Fruit fly (Drosophila melanogaster): ENCODE data around the gene CG31221.

The CG31221 gene

dm6 chr3R:19467464-19467863, 55.0 kb downstream of the CG31221 start (continued):
- TF ChIP-seq CG11247 (GFP tag; IDR thresholded peaks at IDR 0.05) (no peak), abd-A (tag; optimal IDR thresholded peaks at IDR 0.05) (no peak), E2f1 (GFP tag; IDR thresholded peaks at IDR 0.05) (peak; percentile 18; the same call in 1 of the 2 replicates), BEAF-32 (GFP tag; optimal IDR thresholded peaks at IDR 0.05) (no peak), CG13424 (tag; optimal IDR thresholded peaks at IDR 0.05) (no peak), CG9797 (GFP tag; optimal IDR thresholded peaks at IDR 0.05) (no peak), Bdp1 (GFP tag; optimal IDR thresholded peaks at IDR 0.05) (no peak), Ets97D (GFP tag; optimal IDR thresholded peaks at IDR 0.05) (no peak), tna (GFP tag; IDR thresholded peaks at IDR 0.05; ENCODE audit: partially characterized antibody) (no peak), lov (optimal IDR thresholded peaks at IDR 0.05) (no peak), lov (GFP tag; IDR thresholded peaks at IDR 0.05) (no peak), Hsf (GFP tag; optimal IDR thresholded peaks at IDR 0.05) (no peak), CG14710 (tag; optimal IDR thresholded peaks at IDR 0.05) (no peak), nerfin-2 (GFP tag; IDR thresholded peaks at IDR 0.05; ENCODE audit: partially characterized antibody) (no peak), CG10147 (GFP tag; optimal IDR thresholded peaks at IDR 0.05) (no peak), CG12071 (GFP tag; optimal IDR thresholded peaks at IDR 0.05) (peak; percentile 52), Nf-YB (GFP tag; optimal IDR thresholded peaks at IDR 0.05) (no peak)

- TF ChIP-seq CG1024 (GFP tag; IDR thresholded peaks at IDR 0.05), result no peak
- no peak for TF ChIP-seq Rx (GFP tag; IDR thresholded peaks at IDR 0.05)
- no peak for TF ChIP-seq dmrt11E (tag; optimal IDR thresholded peaks at IDR 0.05)
- TF ChIP-seq vvl (GFP tag; IDR thresholded peaks at IDR 0.05), result peak; percentile 50; the same call in 1 of the 2 replicates
- TF ChIP-seq ftz-f1 (GFP tag; optimal IDR thresholded peaks at IDR 0.05), result no peak
- TF ChIP-seq CG9437 (GFP tag; optimal IDR thresholded peaks at IDR 0.05), result no peak
- peak; percentile 70 for TF ChIP-seq gcm (GFP tag; optimal IDR thresholded peaks at IDR 0.05)
- no peak for TF ChIP-seq TFAM (GFP tag; optimal IDR thresholded peaks at IDR 0.05)
- peak; percentile 7 for TF ChIP-seq kni (GFP tag; optimal IDR thresholded peaks at IDR 0.05)
- TF ChIP-seq mld (GFP tag; IDR thresholded peaks at IDR 0.05; ENCODE audit: partially characterized antibody), result no peak
- TF ChIP-seq CG2199 (GFP tag; IDR thresholded peaks at IDR 0.05), result peak; percentile 79; the same call in 1 of the 3 replicates
- no peak for TF ChIP-seq CG8944 (GFP tag; optimal IDR thresholded peaks at IDR 0.05)
- TF ChIP-seq sd (tag; optimal IDR thresholded peaks at IDR 0.05), result peak; percentile 66
- TF ChIP-seq CG17912 (GFP tag; optimal IDR thresholded peaks at IDR 0.05), result no peak
- no peak for TF ChIP-seq her (GFP tag; optimal IDR thresholded peaks at IDR 0.05)
- TF ChIP-seq ERR (GFP tag; optimal IDR thresholded peaks at IDR 0.05), result no peak
- no peak for TF ChIP-seq chn (GFP tag; optimal IDR thresholded peaks at IDR 0.05)
- TF ChIP-seq dan (GFP tag; IDR thresholded peaks at IDR 0.05), result no peak
- no peak for TF ChIP-seq tna (GFP tag; IDR thresholded peaks at IDR 0.05; ENCODE audit: partially characterized antibody)
- no peak for TF ChIP-seq en (GFP tag; optimal IDR thresholded peaks at IDR 0.05)
- TF ChIP-seq br (optimal IDR thresholded peaks at IDR 0.05), result no peak
- TF ChIP-seq Hr78 (GFP tag; optimal IDR thresholded peaks at IDR 0.05), result peak in 1 of 2 experiments; percentile 6
These were observed 58.1 kb downstream of the CG31221 start for dm6 chr3R:19470607-19471006.

dm6 chr3R:19472218-19472617, 59.7 kb downstream of the CG31221 start:
- peak in 1 of 2 experiments; percentile 36 for TF ChIP-seq bsh (GFP tag; optimal IDR thresholded peaks at IDR 0.05)
- no peak for TF ChIP-seq CG16779 (GFP tag; IDR thresholded peaks at IDR 0.05)
- no peak for TF ChIP-seq vnd (GFP tag; IDR thresholded peaks at IDR 0.05; ENCODE audit: partially characterized antibody)
- peak; percentile 24 for TF ChIP-seq odd (GFP tag; optimal IDR thresholded peaks at IDR 0.05)
- TF ChIP-seq CG2120 (GFP tag; optimal IDR thresholded peaks at IDR 0.05), result no peak
- TF ChIP-seq sens-2 (GFP tag; IDR thresholded peaks at IDR 0.05), result no peak
- no peak for TF ChIP-seq Hey (tag; optimal IDR thresholded peaks at IDR 0.05)
- TF ChIP-seq Sox100B (GFP tag; optimal IDR thresholded peaks at IDR 0.05), result peak; percentile 36
- TF ChIP-seq Ravus (GFP tag; IDR thresholded peaks at IDR 0.05), result no peak
- no peak for TF ChIP-seq CG4404 (GFP tag; IDR thresholded peaks at IDR 0.05)
- TF ChIP-seq vvl (GFP tag; IDR thresholded peaks at IDR 0.05), result peak; percentile 56
- TF ChIP-seq Ets65A (GFP tag), result peak; percentile 76
- no peak for TF ChIP-seq CG1024 (GFP tag; IDR thresholded peaks at IDR 0.05)
- TF ChIP-seq CG8290 (GFP tag; optimal IDR thresholded peaks at IDR 0.05), result peak; percentile 3
- TF ChIP-seq CG8290 (tag; optimal IDR thresholded peaks at IDR 0.05), result peak in 1 of 2 experiments; percentile 37
- peak; percentile 21 for TF ChIP-seq sqz (GFP tag; optimal IDR thresholded peaks at IDR 0.05)

All from whole organism, embryonic.